Worm (Caenorhabditis elegans) whole organism, L2 larva: ENCODE data around the gene K02E7.11.

Source experiments
- dmd-4 ChIP-seq: sonication (generic microtip); optimal IDR thresholded peaks from 2 replicates; lab custom pipeline; 2017; ENCODE audit warnings: missing biosample characterization, missing genetic modification characterization
- elt-1 ChIP-seq: fragments of 150-350 bp; optimal IDR thresholded peaks from 2 replicates; lab custom pipeline; 2014; ENCODE audit warnings: missing biosample characterization, missing genetic modification characterization
- fos-1 ChIP-seq: fragments of 150-350 bp; optimal IDR thresholded peaks from 2 replicates; lab custom pipeline; 2014; ENCODE audit warnings: missing biosample characterization, missing genetic modification characterization
- gmeb-1 ChIP-seq: fragments of 150-350 bp; optimal IDR thresholded peaks from 2 replicates; lab custom pipeline; 2014; ENCODE audit warnings: missing biosample characterization, missing genetic modification characterization
- lin-11 ChIP-seq: fragments of 150-350 bp; sonication (generic microtip); optimal IDR thresholded peaks from 2 replicates; lab custom pipeline; 2014; ENCODE audit warnings: missing biosample characterization, missing genetic modification characterization, inconsistent platforms, mixed read lengths
- lin-39 ChIP-seq: fragments of 150-350 bp; optimal IDR thresholded peaks from 2 replicates; lab custom pipeline; 2014; ENCODE audit warnings: missing biosample characterization, missing genetic modification reagents, missing genetic modification characterization
- lsy-2 ChIP-seq, 2 experiments: fragments of 150-350 bp in 1 of 2; sonication (generic microtip) in 1 of 2; optimal IDR thresholded peaks; 2 replicates each; lab custom pipeline; 2014 to 2017; ENCODE audit warnings: missing biosample characterization in 2 of 2, missing genetic modification characterization in 2 of 2
- nhr-10 ChIP-seq: sonication (generic microtip); optimal IDR thresholded peaks from 2 replicates; lab custom pipeline; 2017; ENCODE audit warnings: missing biosample characterization, missing genetic modification characterization
- nhr-25 ChIP-seq: fragments of 150-350 bp; sonication (generic microtip); optimal IDR thresholded peaks from 3 replicates; lab custom pipeline; 2014; ENCODE audit warnings: missing biosample characterization, missing genetic modification characterization
- unc-39 ChIP-seq: fragments of 150-350 bp; optimal IDR thresholded peaks from 2 replicates; lab custom pipeline; 2014; ENCODE audit warnings: missing biosample characterization, missing genetic modification characterization

- TF ChIP-seq nhr-25 (no peak), nhr-10 (no peak), elt-1 (tag; lab: Kevin White, UChicago) (no peak), dmd-4 (tag; lab: Kevin White, UChicago) (no peak), lsy-2 (tag; optimal IDR thresholded peaks at IDR 0.05; lab: Kevin White, UChicago) (no peak), lin-11 (tag; lab: Kevin White, UChicago) (no peak), lin-39 (no peak), gmeb-1 (tag; lab: Kevin White, UChicago) (no peak), unc-39 (tag; lab: Kevin White, UChicago) (no peak), fos-1 (tag; lab: Kevin White, UChicago) (peak; percentile 75)
These were observed 26.1 kb upstream of the K02E7.11 start for ce11 chrII:1101413-1101812.
